Worm (Caenorhabditis elegans) whole organism, L2 larva: Measurements from ENCODE around the gene str-260.

Experiments
- C34F6.9 ChIP-seq: fragments of 150-350 bp; optimal IDR thresholded peaks from 2 replicates; lab custom pipeline; 2014; ENCODE audit warnings: missing biosample characterization, missing genetic modification characterization
- F13H6.1 ChIP-seq: sonication (generic microtip); optimal IDR thresholded peaks from 2 replicates; lab custom pipeline; 2016; ENCODE audit warnings: missing genetic modification characterization, missing compliant biosample characterization
- Y55F3AM.14 ChIP-seq: fragments of 200-800 bp; sonication (Bioruptor generic); optimal IDR thresholded peaks from 2 replicates; lab custom pipeline; 2018; ENCODE audit warnings: mild to moderate bottlenecking, missing genetic modification characterization, missing compliant biosample characterization
- ZK546.5 ChIP-seq: sonication (generic microtip); optimal IDR thresholded peaks from 2 replicates; lab custom pipeline; 2017; ENCODE audit warnings: missing biosample characterization, missing genetic modification characterization
- aly-2 ChIP-seq: fragments of 150-350 bp; optimal IDR thresholded peaks from 2 replicates; lab custom pipeline; 2014; ENCODE audit warnings: missing biosample characterization, missing genetic modification characterization
- blmp-1 ChIP-seq: sonication (generic microtip); optimal IDR thresholded peaks from 2 replicates; lab custom pipeline; 2017; ENCODE audit warnings: missing genetic modification characterization, mild to moderate bottlenecking, missing compliant biosample characterization, antibody characterized with exemption, moderate library complexity; ENCODE audit not compliant: insufficient read depth
- ceh-16 ChIP-seq: fragments of 150-350 bp; optimal IDR thresholded peaks from 2 replicates; lab custom pipeline; 2014; ENCODE audit warnings: missing biosample characterization, missing genetic modification characterization
- ceh-82 ChIP-seq: fragments of 150-350 bp; optimal IDR thresholded peaks from 2 replicates; lab custom pipeline; 2014; ENCODE audit warnings: missing biosample characterization, missing genetic modification characterization
- crh-2 ChIP-seq: sonication (generic microtip); optimal IDR thresholded peaks from 2 replicates; lab custom pipeline; 2017; ENCODE audit warnings: missing biosample characterization, missing genetic modification characterization
- dmd-4 ChIP-seq: sonication (generic microtip); optimal IDR thresholded peaks from 2 replicates; lab custom pipeline; 2017; ENCODE audit warnings: missing biosample characterization, missing genetic modification characterization
- elt-3 ChIP-seq: sonication (generic microtip); optimal IDR thresholded peaks from 2 replicates; lab custom pipeline; 2017; ENCODE audit warnings: missing biosample characterization, missing genetic modification characterization
- fos-1 ChIP-seq: fragments of 150-350 bp; optimal IDR thresholded peaks from 2 replicates; lab custom pipeline; 2014; ENCODE audit warnings: missing biosample characterization, missing genetic modification characterization
- gmeb-1 ChIP-seq: fragments of 150-350 bp; optimal IDR thresholded peaks from 2 replicates; lab custom pipeline; 2014; ENCODE audit warnings: missing biosample characterization, missing genetic modification characterization
- lin-13 ChIP-seq: fragments of 150-350 bp; optimal IDR thresholded peaks from 2 replicates; lab custom pipeline; 2014; ENCODE audit warnings: missing biosample characterization, missing genetic modification reagents, missing genetic modification characterization
- lin-39 ChIP-seq: fragments of 150-350 bp; optimal IDR thresholded peaks from 2 replicates; lab custom pipeline; 2014; ENCODE audit warnings: missing biosample characterization, missing genetic modification reagents, missing genetic modification characterization
- lsy-2 ChIP-seq, 2 experiments: fragments of 150-350 bp in 1 of 2; sonication (generic microtip) in 1 of 2; optimal IDR thresholded peaks; 2 replicates each; lab custom pipeline; 2014 to 2017; ENCODE audit warnings: missing biosample characterization in 2 of 2, missing genetic modification characterization in 2 of 2
- mbf-1 ChIP-seq: sonication (generic microtip); optimal IDR thresholded peaks from 2 replicates; lab custom pipeline; 2017; ENCODE audit warnings: missing biosample characterization, missing genetic modification characterization
- mdl-1 ChIP-seq, 2 experiments: fragments of 150-350 bp in 1 of 2; sonication (generic microtip) in 1 of 2; optimal IDR thresholded peaks; 2 replicates each; lab custom pipeline; 2017; ENCODE audit warnings: missing biosample characterization in 2 of 2, missing genetic modification characterization in 2 of 2
- nhr-11 ChIP-seq: fragments of 150-350 bp; optimal IDR thresholded peaks from 2 replicates; lab custom pipeline; 2014; ENCODE audit warnings: missing biosample characterization, missing genetic modification characterization
- nhr-129 ChIP-seq: fragments of 150-350 bp; optimal IDR thresholded peaks from 2 replicates; lab custom pipeline; 2014; ENCODE audit warnings: missing biosample characterization, missing genetic modification characterization
- nhr-21 ChIP-seq: fragments of 150-350 bp; optimal IDR thresholded peaks from 2 replicates; lab custom pipeline; 2014; ENCODE audit warnings: missing biosample characterization, missing genetic modification characterization
- nhr-6 ChIP-seq: fragments of 150-350 bp; optimal IDR thresholded peaks from 2 replicates; lab custom pipeline; 2014; ENCODE audit warnings: missing biosample characterization, missing genetic modification characterization
- nhr-77 ChIP-seq: fragments of 150-350 bp; optimal IDR thresholded peaks from 2 replicates; lab custom pipeline; 2014; ENCODE audit warnings: missing biosample characterization, missing genetic modification characterization
- peb-1 ChIP-seq: fragments of 150-350 bp; optimal IDR thresholded peaks from 2 replicates; lab custom pipeline; 2014; ENCODE audit warnings: missing biosample characterization, missing genetic modification characterization
- sem-4 ChIP-seq: fragments of 150-350 bp; optimal IDR thresholded peaks from 2 replicates; lab custom pipeline; 2014; ENCODE audit warnings: missing biosample characterization, missing genetic modification reagents, missing genetic modification characterization
- skn-1 ChIP-seq: sonication (generic microtip); optimal IDR thresholded peaks from 2 replicates; lab custom pipeline; 2017; ENCODE audit warnings: missing biosample characterization, missing genetic modification characterization
- sma-3 ChIP-seq: sonication (generic microtip); optimal IDR thresholded peaks from 2 replicates; lab custom pipeline; 2016; ENCODE audit warnings: missing genetic modification reagents, missing genetic modification characterization, missing compliant biosample characterization
- snpc-4 ChIP-seq: fragments of 150-350 bp; optimal IDR thresholded peaks from 2 replicates; lab custom pipeline; 2014; ENCODE audit warnings: missing biosample characterization, missing genetic modification characterization
- unc-39 ChIP-seq: fragments of 150-350 bp; optimal IDR thresholded peaks from 2 replicates; lab custom pipeline; 2014; ENCODE audit warnings: missing biosample characterization, missing genetic modification characterization
- unc-55 ChIP-seq: fragments of 150-350 bp; sonication (generic microtip); optimal IDR thresholded peaks from 3 replicates; lab custom pipeline; 2014; ENCODE audit warnings: missing biosample characterization, missing genetic modification reagents, missing genetic modification characterization
- ztf-4 ChIP-seq: fragments of 150-350 bp; optimal IDR thresholded peaks from 2 replicates; lab custom pipeline; 2014; ENCODE audit warnings: missing biosample characterization, missing genetic modification characterization

Gene str-260

DNA sequence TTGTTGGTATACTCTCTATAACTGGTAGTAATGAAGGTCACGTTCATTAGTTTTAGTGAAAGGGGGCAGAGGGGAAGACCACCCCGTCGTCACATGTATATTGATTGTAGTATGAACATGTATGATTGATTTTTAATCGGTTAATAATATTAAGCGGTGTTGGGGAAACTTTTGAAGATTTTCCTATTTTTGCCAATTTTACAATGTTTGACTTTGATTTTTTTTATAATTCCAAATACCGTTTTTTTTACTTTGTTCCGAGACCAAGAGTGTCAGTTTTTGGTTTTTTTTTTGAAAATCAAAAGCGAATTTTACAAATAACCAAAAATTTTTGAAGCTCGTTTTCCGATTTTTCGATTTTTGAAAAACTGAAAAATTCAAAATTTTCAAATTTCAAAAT lies 8.3 kb downstream of the str-260 start, which contains the start of gene nhr-221:
nhr-221 (minus strand) TSS at position 101 of the 400 bp plus-strand sequence.
- TF ChIP-seq unc-55 (GFP tag; lab: Kevin White, UChicago) = no peak
- TF ChIP-seq, all 48 proteins: peak for 0

DNA sequence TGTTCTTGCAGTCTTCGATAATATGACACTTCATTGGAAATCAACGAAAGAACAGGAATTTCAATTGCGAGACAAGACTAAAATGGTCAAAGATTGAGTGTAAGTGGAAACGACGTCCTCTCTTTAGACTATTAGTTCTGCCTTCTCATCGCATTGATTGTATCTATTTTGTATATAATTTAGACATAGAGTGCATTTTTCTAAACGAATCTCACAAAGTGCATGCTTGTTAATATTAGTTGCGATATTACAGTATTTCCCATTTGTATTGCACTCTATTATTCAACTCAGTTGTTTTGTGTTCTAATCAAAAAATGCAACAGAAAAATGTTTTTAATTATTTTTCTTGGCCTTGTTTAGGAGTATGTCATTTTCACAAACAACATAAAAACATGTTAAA lies 11.3 kb downstream of the str-260 start, which contains the start of gene nhr-93:
nhr-93 (minus strand) TSS at position 101 of the 400 bp plus-strand sequence.
- TF ChIP-seq lin-39 = no peak
- no peak for TF ChIP-seq ceh-16 (tag; lab: Kevin White, UChicago)
- no peak for TF ChIP-seq F13H6.1 (tag; lab: Kevin White, UChicago)
- TF ChIP-seq crh-2 (tag; lab: Kevin White, UChicago) = no peak
- no peak for TF ChIP-seq unc-55 (GFP tag; lab: Kevin White, UChicago)
- no peak for TF ChIP-seq gmeb-1 (tag; lab: Kevin White, UChicago)
- TF ChIP-seq aly-2 (tag; lab: Kevin White, UChicago) = no peak
- TF ChIP-seq snpc-4 (tag; lab: Kevin White, UChicago) = no peak
- TF ChIP-seq elt-3 = no peak
- TF ChIP-seq ZK546.5 (tag; lab: Kevin White, UChicago) = no peak
- TF ChIP-seq lsy-2 (tag; optimal IDR thresholded peaks at IDR 0.05; lab: Kevin White, UChicago) = no peak
- no peak for TF ChIP-seq unc-39 (tag; lab: Kevin White, UChicago)
- no peak for TF ChIP-seq sma-3 (GFP tag; lab: Kevin White, UChicago)
- no peak for TF ChIP-seq mdl-1 (tag; optimal IDR thresholded peaks at IDR 0.05; lab: Kevin White, UChicago)
- no peak for TF ChIP-seq C34F6.9 (tag; lab: Kevin White, UChicago)
- no peak for TF ChIP-seq nhr-21 (tag; lab: Kevin White, UChicago)

DNA sequence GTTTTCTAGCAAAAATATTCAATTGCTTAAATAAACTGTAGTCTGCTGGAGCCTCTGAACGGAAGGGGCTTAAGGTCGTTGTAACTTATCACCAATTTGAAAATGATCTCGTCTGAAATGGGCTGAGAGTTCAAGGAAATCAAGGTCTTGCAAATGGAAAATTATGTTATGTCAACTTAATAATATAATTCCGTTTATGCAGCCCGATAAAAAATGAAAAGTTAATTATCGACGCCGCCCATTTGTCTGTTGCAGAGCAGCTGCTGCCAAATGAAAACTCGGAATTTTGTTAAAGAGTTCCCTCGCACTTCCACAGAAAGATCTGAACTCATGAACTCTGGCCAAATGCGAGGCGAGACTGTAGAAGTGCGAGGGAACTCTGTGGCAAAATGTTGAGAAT lies 14.1 kb downstream of the str-260 start, which contains the start of gene srbc-67:
srbc-67 (minus strand) TSS at position 101 of the 400 bp plus-strand sequence.
- TF ChIP-seq sma-3 (GFP tag; lab: Kevin White, UChicago) (no peak), lsy-2 (tag; optimal IDR thresholded peaks at IDR 0.05; lab: Kevin White, UChicago) (no peak), peb-1 (tag; lab: Kevin White, UChicago) (no peak), unc-39 (tag; lab: Kevin White, UChicago) (no peak), mbf-1 (tag; lab: Kevin White, UChicago) (no peak), ceh-82 (tag; lab: Kevin White, UChicago) (no peak), nhr-129 (tag; lab: Kevin White, UChicago) (no peak), ztf-4 (tag; lab: Kevin White, UChicago) (no peak), skn-1 (tag; lab: Kevin White, UChicago) (no peak), Y55F3AM.14 (no peak), ZK546.5 (tag; lab: Kevin White, UChicago) (no peak), nhr-11 (tag; lab: Kevin White, UChicago) (no peak)

DNA sequence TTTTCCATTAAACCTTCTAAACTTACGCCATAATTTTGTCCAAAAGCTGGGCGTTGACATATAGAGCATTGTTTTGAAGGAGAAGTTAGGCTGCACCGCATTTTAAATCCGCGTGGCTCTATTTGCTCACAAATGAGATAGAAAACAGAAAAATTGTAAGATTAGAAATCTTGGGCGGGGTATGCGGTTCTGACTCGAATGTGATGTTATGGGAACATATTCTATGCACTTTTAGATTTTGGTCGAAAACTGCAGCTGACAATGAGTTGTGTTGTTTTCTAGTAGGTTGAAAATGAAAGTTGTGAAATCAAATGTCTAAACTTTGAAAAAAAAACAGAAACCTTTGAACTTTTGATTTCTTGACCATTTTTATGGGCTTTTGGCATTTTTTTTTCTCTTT lies 16.4 kb downstream of the str-260 start, which contains the start of gene nhr-222:
nhr-222 (minus strand) TSS at position 101 of the 400 bp plus-strand sequence.
- TF ChIP-seq crh-2 (tag; lab: Kevin White, UChicago) (no peak), lin-13 (GFP tag; lab: Kevin White, UChicago) (no peak), gmeb-1 (tag; lab: Kevin White, UChicago) (no peak), lin-39 (no peak), nhr-6 (tag; lab: Kevin White, UChicago) (no peak), sem-4 (tag; lab: Kevin White, UChicago) (no peak), nhr-77 (tag; lab: Kevin White, UChicago) (no peak), blmp-1 (no peak), snpc-4 (tag; lab: Kevin White, UChicago) (no peak), unc-39 (tag; lab: Kevin White, UChicago) (no peak), unc-55 (GFP tag; lab: Kevin White, UChicago) (no peak), mbf-1 (tag; lab: Kevin White, UChicago) (no peak)

DNA sequence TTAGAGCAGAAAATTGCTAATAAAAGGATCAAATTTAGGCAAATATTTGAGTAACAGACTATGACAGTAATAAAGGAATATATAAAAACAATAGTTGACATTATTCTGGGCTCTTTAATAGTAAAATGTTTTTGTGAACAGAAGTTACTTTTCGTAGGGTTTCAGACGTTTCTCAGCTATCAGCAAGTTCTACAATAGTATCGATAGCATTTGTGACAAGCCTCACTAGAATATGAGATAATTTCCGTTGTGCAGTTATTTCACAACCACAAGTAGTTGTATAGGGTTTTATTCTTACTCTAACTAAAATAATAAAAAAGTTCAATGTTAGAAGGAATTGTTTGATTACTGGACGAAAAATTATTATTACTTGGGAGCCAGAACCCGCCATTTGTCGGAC lies 19.5 kb downstream of the str-260 start, which contains the start of gene srbc-68:
srbc-68 (minus strand) TSS at position 101 of the 400 bp plus-strand sequence.
- TF ChIP-seq gmeb-1 (tag; lab: Kevin White, UChicago) (no peak), fos-1 (tag; lab: Kevin White, UChicago) (no peak), dmd-4 (no peak), mdl-1 (tag; optimal IDR thresholded peaks at IDR 0.05; lab: Kevin White, UChicago) (no peak), aly-2 (tag; lab: Kevin White, UChicago) (no peak), lin-13 (GFP tag; lab: Kevin White, UChicago) (no peak), lsy-2 (tag; optimal IDR thresholded peaks at IDR 0.05; lab: Kevin White, UChicago) (no peak)
